Worm (Caenorhabditis elegans) whole organism, L2 larva: ENCODE measurements around the gene pgp-12.

Source experiments
- C34F6.9 ChIP-seq: fragments of 150-350 bp; optimal IDR thresholded peaks from 2 replicates; lab custom pipeline; 2014; ENCODE audit warnings: missing biosample characterization, missing genetic modification characterization
- F13H6.1 ChIP-seq: sonication (generic microtip); optimal IDR thresholded peaks from 2 replicates; lab custom pipeline; 2016; ENCODE audit warnings: missing genetic modification characterization, missing compliant biosample characterization
- R02D3.7 ChIP-seq: fragments of 150-350 bp; optimal IDR thresholded peaks from 2 replicates; lab custom pipeline; 2014; ENCODE audit warnings: missing biosample characterization, missing genetic modification characterization
- Y55F3AM.14 ChIP-seq: fragments of 200-800 bp; sonication (Bioruptor generic); optimal IDR thresholded peaks from 2 replicates; lab custom pipeline; 2018; ENCODE audit warnings: mild to moderate bottlenecking, missing genetic modification characterization, missing compliant biosample characterization
- ZK546.5 ChIP-seq: sonication (generic microtip); optimal IDR thresholded peaks from 2 replicates; lab custom pipeline; 2017; ENCODE audit warnings: missing biosample characterization, missing genetic modification characterization
- alr-1 ChIP-seq: fragments of 150-350 bp; optimal IDR thresholded peaks from 2 replicates; lab custom pipeline; 2014; ENCODE audit warnings: missing biosample characterization, missing genetic modification characterization
- aly-2 ChIP-seq: fragments of 150-350 bp; optimal IDR thresholded peaks from 2 replicates; lab custom pipeline; 2014; ENCODE audit warnings: missing biosample characterization, missing genetic modification characterization
- ama-1 ChIP-seq: fragments of 150-350 bp; optimal IDR thresholded peaks from 2 replicates; lab custom pipeline; 2018; ENCODE audit warnings: inconsistent platforms
- blmp-1 ChIP-seq: sonication (generic microtip); optimal IDR thresholded peaks from 2 replicates; lab custom pipeline; 2017; ENCODE audit warnings: missing genetic modification characterization, mild to moderate bottlenecking, missing compliant biosample characterization, antibody characterized with exemption, moderate library complexity; ENCODE audit not compliant: insufficient read depth
- ceh-16 ChIP-seq: fragments of 150-350 bp; optimal IDR thresholded peaks from 2 replicates; lab custom pipeline; 2014; ENCODE audit warnings: missing biosample characterization, missing genetic modification characterization
- crh-2 ChIP-seq: sonication (generic microtip); optimal IDR thresholded peaks from 2 replicates; lab custom pipeline; 2017; ENCODE audit warnings: missing biosample characterization, missing genetic modification characterization
- dmd-4 ChIP-seq: sonication (generic microtip); optimal IDR thresholded peaks from 2 replicates; lab custom pipeline; 2017; ENCODE audit warnings: missing biosample characterization, missing genetic modification characterization
- elt-1 ChIP-seq: fragments of 150-350 bp; optimal IDR thresholded peaks from 2 replicates; lab custom pipeline; 2014; ENCODE audit warnings: missing biosample characterization, missing genetic modification characterization
- elt-3 ChIP-seq: sonication (generic microtip); optimal IDR thresholded peaks from 2 replicates; lab custom pipeline; 2017; ENCODE audit warnings: missing biosample characterization, missing genetic modification characterization
- fos-1 ChIP-seq: fragments of 150-350 bp; optimal IDR thresholded peaks from 2 replicates; lab custom pipeline; 2014; ENCODE audit warnings: missing biosample characterization, missing genetic modification characterization
- gmeb-1 ChIP-seq: fragments of 150-350 bp; optimal IDR thresholded peaks from 2 replicates; lab custom pipeline; 2014; ENCODE audit warnings: missing biosample characterization, missing genetic modification characterization
- lin-13 ChIP-seq: fragments of 150-350 bp; optimal IDR thresholded peaks from 2 replicates; lab custom pipeline; 2014; ENCODE audit warnings: missing biosample characterization, missing genetic modification reagents, missing genetic modification characterization
- lin-39 ChIP-seq: fragments of 150-350 bp; optimal IDR thresholded peaks from 2 replicates; lab custom pipeline; 2014; ENCODE audit warnings: missing biosample characterization, missing genetic modification reagents, missing genetic modification characterization
- lsy-2 ChIP-seq, 2 experiments: fragments of 150-350 bp in 1 of 2; sonication (generic microtip) in 1 of 2; optimal IDR thresholded peaks; 2 replicates each; lab custom pipeline; 2014 to 2017; ENCODE audit warnings: missing biosample characterization in 2 of 2, missing genetic modification characterization in 2 of 2
- mab-5 ChIP-seq: fragments of 150-350 bp; optimal IDR thresholded peaks from 2 replicates; lab custom pipeline; 2014; ENCODE audit warnings: missing biosample characterization, missing genetic modification characterization
- mbf-1 ChIP-seq: sonication (generic microtip); optimal IDR thresholded peaks from 2 replicates; lab custom pipeline; 2017; ENCODE audit warnings: missing biosample characterization, missing genetic modification characterization
- mdl-1 ChIP-seq, 2 experiments: fragments of 150-350 bp in 1 of 2; sonication (generic microtip) in 1 of 2; optimal IDR thresholded peaks; 2 replicates each; lab custom pipeline; 2017; ENCODE audit warnings: missing biosample characterization in 2 of 2, missing genetic modification characterization in 2 of 2
- nhr-10 ChIP-seq: sonication (generic microtip); optimal IDR thresholded peaks from 2 replicates; lab custom pipeline; 2017; ENCODE audit warnings: missing biosample characterization, missing genetic modification characterization
- nhr-11 ChIP-seq: fragments of 150-350 bp; optimal IDR thresholded peaks from 2 replicates; lab custom pipeline; 2014; ENCODE audit warnings: missing biosample characterization, missing genetic modification characterization
- nhr-12 ChIP-seq: fragments of 150-350 bp; optimal IDR thresholded peaks from 2 replicates; lab custom pipeline; 2014; ENCODE audit warnings: missing biosample characterization, missing genetic modification characterization
- nhr-129 ChIP-seq: fragments of 150-350 bp; optimal IDR thresholded peaks from 2 replicates; lab custom pipeline; 2014; ENCODE audit warnings: missing biosample characterization, missing genetic modification characterization
- nhr-21 ChIP-seq: fragments of 150-350 bp; optimal IDR thresholded peaks from 2 replicates; lab custom pipeline; 2014; ENCODE audit warnings: missing biosample characterization, missing genetic modification characterization
- nhr-23 ChIP-seq: fragments of 150-350 bp; optimal IDR thresholded peaks from 2 replicates; lab custom pipeline; 2014; ENCODE audit warnings: missing biosample characterization, missing genetic modification reagents, missing genetic modification characterization
- nhr-237 ChIP-seq: fragments of 150-350 bp; optimal IDR thresholded peaks from 2 replicates; lab custom pipeline; 2014; ENCODE audit warnings: missing biosample characterization, missing genetic modification characterization
- nhr-25 ChIP-seq: fragments of 150-350 bp; sonication (generic microtip); optimal IDR thresholded peaks from 3 replicates; lab custom pipeline; 2014; ENCODE audit warnings: missing biosample characterization, missing genetic modification characterization
- nhr-6 ChIP-seq: fragments of 150-350 bp; optimal IDR thresholded peaks from 2 replicates; lab custom pipeline; 2014; ENCODE audit warnings: missing biosample characterization, missing genetic modification characterization
- nhr-77 ChIP-seq: fragments of 150-350 bp; optimal IDR thresholded peaks from 2 replicates; lab custom pipeline; 2014; ENCODE audit warnings: missing biosample characterization, missing genetic modification characterization
- peb-1 ChIP-seq: fragments of 150-350 bp; optimal IDR thresholded peaks from 2 replicates; lab custom pipeline; 2014; ENCODE audit warnings: missing biosample characterization, missing genetic modification characterization
- sem-4 ChIP-seq: fragments of 150-350 bp; optimal IDR thresholded peaks from 2 replicates; lab custom pipeline; 2014; ENCODE audit warnings: missing biosample characterization, missing genetic modification reagents, missing genetic modification characterization
- skn-1 ChIP-seq: sonication (generic microtip); optimal IDR thresholded peaks from 2 replicates; lab custom pipeline; 2017; ENCODE audit warnings: missing biosample characterization, missing genetic modification characterization
- sma-3 ChIP-seq: sonication (generic microtip); optimal IDR thresholded peaks from 2 replicates; lab custom pipeline; 2016; ENCODE audit warnings: missing genetic modification reagents, missing genetic modification characterization, missing compliant biosample characterization
- sma-9 ChIP-seq, 2 experiments: fragments of 150-350 bp in 1 of 2; sonication (generic microtip) in 1 of 2; optimal IDR thresholded peaks; 2 replicates each; lab custom pipeline; 2014 to 2016; ENCODE audit warnings: missing genetic modification characterization in 2 of 2, mild to moderate bottlenecking in 1 of 2, missing biosample characterization in 1 of 2, missing compliant biosample characterization in 1 of 2, missing genetic modification reagents in 1 of 2, moderate library complexity in 1 of 2
- snpc-4 ChIP-seq: fragments of 150-350 bp; optimal IDR thresholded peaks from 2 replicates; lab custom pipeline; 2014; ENCODE audit warnings: missing biosample characterization, missing genetic modification characterization
- unc-39 ChIP-seq: fragments of 150-350 bp; optimal IDR thresholded peaks from 2 replicates; lab custom pipeline; 2014; ENCODE audit warnings: missing biosample characterization, missing genetic modification characterization
- unc-55 ChIP-seq: fragments of 150-350 bp; sonication (generic microtip); optimal IDR thresholded peaks from 3 replicates; lab custom pipeline; 2014; ENCODE audit warnings: missing biosample characterization, missing genetic modification reagents, missing genetic modification characterization
- unc-62 ChIP-seq: fragments of 150-350 bp; optimal IDR thresholded peaks from 2 replicates; lab custom pipeline; 2014; ENCODE audit warnings: missing biosample characterization, missing genetic modification reagents, missing genetic modification characterization
- zag-1 ChIP-seq: fragments of 150-350 bp; optimal IDR thresholded peaks from 2 replicates; lab custom pipeline; 2014; ENCODE audit warnings: missing biosample characterization, missing genetic modification characterization
- ztf-1 ChIP-seq: fragments of 200-800 bp; sonication (Bioruptor generic); conservative IDR thresholded peaks from 2 replicates; pipeline ENCODE4 v1.3.6; 2022; ENCODE audit warnings: missing genetic modification characterization, missing compliant biosample characterization
- ztf-11 ChIP-seq: sonication (generic microtip); optimal IDR thresholded peaks from 2 replicates; lab custom pipeline; 2017; ENCODE audit warnings: missing biosample characterization, missing genetic modification characterization
- ztf-4 ChIP-seq: fragments of 150-350 bp; optimal IDR thresholded peaks from 2 replicates; lab custom pipeline; 2014; ENCODE audit warnings: missing biosample characterization, missing genetic modification characterization

The pgp-12 gene

ce11 chrX:12691306-12691705 lies 40.3 kb upstream of the pgp-12 start, which contains the start of gene ugt-50:
TSS of gene ugt-50 (plus strand) at chrX:12691573.
- TF ChIP-seq nhr-129 (tag; lab: Kevin White, UChicago) (peak; percentile 99), unc-62 (no peak), crh-2 (tag; lab: Kevin White, UChicago) (peak; percentile 65), mdl-1 (tag; optimal IDR thresholded peaks at IDR 0.05; lab: Kevin White, UChicago) (no peak), nhr-237 (tag; lab: Kevin White, UChicago) (no peak), peb-1 (no peak), ztf-11 (tag; lab: Kevin White, UChicago) (no peak), unc-39 (tag; lab: Kevin White, UChicago) (no peak), nhr-12 (tag; lab: Kevin White, UChicago) (no peak), dmd-4 (tag; lab: Kevin White, UChicago) (no peak), Y55F3AM.14 (GFP tag; lab: Kevin White, UChicago) (no peak), unc-55 (GFP tag; lab: Kevin White, UChicago) (peak; percentile 14), ceh-16 (tag; lab: Kevin White, UChicago) (no peak), snpc-4 (tag; lab: Kevin White, UChicago) (no peak), gmeb-1 (tag; lab: Kevin White, UChicago) (no peak), sma-3 (peak; percentile 29), zag-1 (tag; lab: Kevin White, UChicago) (no peak), blmp-1 (tag; lab: Kevin White, UChicago) (no peak), R02D3.7 (no peak), C34F6.9 (no peak), lsy-2 (tag; optimal IDR thresholded peaks at IDR 0.05; lab: Kevin White, UChicago) (peak in 1 of 2 experiments; percentile 10), alr-1 (tag; lab: Kevin White, UChicago) (no peak), elt-3 (tag; lab: Kevin White, UChicago) (no peak), mbf-1 (no peak), mab-5 (tag; lab: Kevin White, UChicago) (no peak), ZK546.5 (tag; lab: Kevin White, UChicago) (no peak), nhr-10 (tag; lab: Kevin White, UChicago) (no peak), F13H6.1 (tag; lab: Kevin White, UChicago) (peak; percentile 16), nhr-77 (tag; lab: Kevin White, UChicago) (no peak), nhr-21 (no peak), lin-13 (GFP tag; lab: Kevin White, UChicago) (no peak), nhr-6 (tag; lab: Kevin White, UChicago) (no peak), fos-1 (tag; lab: Kevin White, UChicago) (peak; percentile 39), nhr-25 (peak; percentile 11), nhr-23 (tag; lab: Kevin White, UChicago) (no peak), sma-9 (GFP tag; optimal IDR thresholded peaks at IDR 0.05; lab: Kevin White, UChicago) (peak; percentile 73), sma-9 (tag; optimal IDR thresholded peaks at IDR 0.05; lab: Kevin White, UChicago) (no peak), nhr-11 (tag; lab: Kevin White, UChicago) (no peak), skn-1 (no peak), elt-1 (no peak), lin-39 (tag; lab: Kevin White, UChicago) (no peak), ztf-1 (GFP tag; lab: Robert Waterston, UW) (no peak), sem-4 (no peak), ztf-4 (tag; lab: Kevin White, UChicago) (no peak), aly-2 (no peak), ama-1 (lab: Kevin White, UChicago) (no peak)

ce11 chrX:12691740-12692383 lies 39.7 kb upstream of the pgp-12 start:
- TF ChIP-seq nhr-129 (tag; lab: Kevin White, UChicago): peak; percentile 20
- peak; percentile 83 for TF ChIP-seq ama-1 (lab: Kevin White, UChicago)
- TF ChIP-seq elt-3 (tag; lab: Kevin White, UChicago): no peak
